Worm (Caenorhabditis elegans) whole organism, young adult: ENCODE measurements around the gene srbc-63.

ENCODE experiments used
- B0035.1 ChIP-seq: sonication (generic microtip); optimal IDR thresholded peaks from 2 replicates; lab custom pipeline; 2016; ENCODE audit warnings: missing genetic modification characterization, mild to moderate bottlenecking, missing compliant biosample characterization, missing genotype, missing genetic modification reagents
- B0261.1 ChIP-seq: sonication (generic microtip); optimal IDR thresholded peaks from 2 replicates; lab custom pipeline; 2016; ENCODE audit warnings: mild to moderate bottlenecking, missing genetic modification characterization, moderate library complexity, missing compliant biosample characterization
- B0336.3 ChIP-seq: fragments of 200-800 bp; sonication (Bioruptor generic); IDR thresholded peaks from 2 replicates; pipeline ENCODE4 v1.3.6; 2022; ENCODE audit warnings: missing genetic modification characterization, missing compliant biosample characterization
- F22D6.2 ChIP-seq: sonication (generic microtip); optimal IDR thresholded peaks from 2 replicates; lab custom pipeline; 2016; ENCODE audit warnings: mild to moderate bottlenecking, missing genetic modification characterization, missing compliant biosample characterization
- F37B4.10 ChIP-seq: fragments of 200-800 bp; sonication (Bioruptor generic); IDR thresholded peaks from 2 replicates; pipeline ENCODE4 v1.3.6; 2022; ENCODE audit warnings: missing genetic modification characterization, missing compliant biosample characterization
- F39B2.1 ChIP-seq: fragments of 200-800 bp; sonication (Bioruptor generic); IDR thresholded peaks from 2 replicates; pipeline ENCODE4 v1.3.6; 2022; ENCODE audit warnings: missing genetic modification reagents, missing genetic modification characterization, missing compliant biosample characterization
- T07F8.4 ChIP-seq: sonication (generic microtip); optimal IDR thresholded peaks from 2 replicates; lab custom pipeline; 2016; ENCODE audit warnings: mild to moderate bottlenecking, missing genetic modification characterization, moderate library complexity, missing compliant biosample characterization
- Y79H2A.3 ChIP-seq: fragments of 200-800 bp; sonication (Bioruptor generic); conservative IDR thresholded peaks from 2 replicates; pipeline ENCODE4 v1.3.6; 2022; ENCODE audit warnings: missing genetic modification reagents, missing genetic modification characterization, missing compliant biosample characterization
- ZK185.1 ChIP-seq: sonication (generic microtip); optimal IDR thresholded peaks from 2 replicates; lab custom pipeline; 2016; ENCODE audit warnings: mild to moderate bottlenecking, missing genetic modification characterization, missing compliant biosample characterization; ENCODE audit not compliant: poor library complexity, severe bottlenecking
- akir-1 ChIP-seq: fragments of 200-800 bp; sonication (Bioruptor generic); optimal IDR thresholded peaks from 2 replicates; lab custom pipeline; 2018; ENCODE audit warnings: mild to moderate bottlenecking, missing genetic modification characterization, moderate library complexity, missing compliant biosample characterization
- ama-1 ChIP-seq, 3 experiments: fragments of 150-350 bp in 1 of 3; sonication (generic microtip) in 2 of 3; optimal IDR thresholded peaks; 2 replicates each; lab custom pipeline; 2014 to 2018; ENCODE audit warnings: missing biosample characterization in 2 of 3, missing genetic modification characterization in 2 of 3, missing genetic modification reagents in 2 of 3
- attf-3 ChIP-seq: fragments of 200-800 bp; sonication (Bioruptor generic); conservative IDR thresholded peaks from 2 replicates; pipeline ENCODE4 v1.3.6; 2022; ENCODE audit warnings: missing genetic modification reagents, missing genetic modification characterization, missing compliant biosample characterization
- attf-5 ChIP-seq: fragments of 200-800 bp; sonication (Bioruptor generic); optimal IDR thresholded peaks from 2 replicates; lab custom pipeline; 2018; ENCODE audit warnings: mild to moderate bottlenecking, missing genetic modification characterization, missing compliant biosample characterization
- attf-6 ChIP-seq: fragments of 200-800 bp; sonication (Bioruptor generic); IDR thresholded peaks from 2 replicates; pipeline ENCODE4 v1.3.6; 2022; ENCODE audit warnings: missing genetic modification reagents, missing genetic modification characterization, missing compliant biosample characterization
- bed-1 ChIP-seq: fragments of 200-800 bp; sonication (Bioruptor generic); IDR thresholded peaks from 2 replicates; pipeline ENCODE4 v1.3.6; 2022; ENCODE audit warnings: missing genetic modification reagents, missing genetic modification characterization, missing compliant biosample characterization
- ceh-58 ChIP-seq: fragments of 200-800 bp; sonication (Bioruptor generic); IDR thresholded peaks from 2 replicates; pipeline ENCODE4 v1.3.6; 2022; ENCODE audit warnings: missing genetic modification characterization, missing compliant biosample characterization
- die-1 ChIP-seq: sonication (generic microtip); optimal IDR thresholded peaks from 2 replicates; lab custom pipeline; 2016; ENCODE audit warnings: missing genotype, mild to moderate bottlenecking, missing genetic modification characterization, missing compliant biosample characterization
- dox-1 ChIP-seq: fragments of 200-800 bp; sonication (Bioruptor generic); IDR thresholded peaks from 2 replicates; pipeline ENCODE4 v1.3.6; 2022; ENCODE audit warnings: missing genetic modification reagents, missing genetic modification characterization, missing compliant biosample characterization
- egl-18 ChIP-seq: fragments of 200-800 bp; sonication (Bioruptor generic); IDR thresholded peaks from 2 replicates; pipeline ENCODE4 v1.3.6; 2022; ENCODE audit warnings: missing genetic modification reagents, missing genetic modification characterization, missing compliant biosample characterization
- egrh-3 ChIP-seq: fragments of 200-800 bp; sonication (Bioruptor generic); IDR thresholded peaks from 2 replicates; pipeline ENCODE4 v1.3.6; 2022; ENCODE audit warnings: missing genetic modification reagents, missing genetic modification characterization, missing compliant biosample characterization
- fkh-3 ChIP-seq: sonication (generic microtip); optimal IDR thresholded peaks from 2 replicates; lab custom pipeline; 2016; ENCODE audit warnings: mild to moderate bottlenecking, missing genetic modification characterization, missing compliant biosample characterization
- him-1 ChIP-seq: sonication (generic microtip); optimal IDR thresholded peaks from 2 replicates; lab custom pipeline; 2016; ENCODE audit warnings: missing genotype, missing genetic modification reagents, missing genetic modification characterization, missing compliant biosample characterization
- hmg-1.2 ChIP-seq: fragments of 200-800 bp; sonication (Bioruptor generic); IDR thresholded peaks from 2 replicates; pipeline ENCODE4 v1.3.6; 2022; ENCODE audit warnings: missing genetic modification reagents, missing genetic modification characterization, missing compliant biosample characterization
- hmg-20 ChIP-seq: fragments of 200-800 bp; sonication (Bioruptor generic); IDR thresholded peaks from 2 replicates; pipeline ENCODE4 v1.3.6; 2022; ENCODE audit warnings: missing genetic modification reagents, missing genetic modification characterization, missing compliant biosample characterization
- hrde-1 ChIP-seq: sonication (generic microtip); optimal IDR thresholded peaks from 2 replicates; lab custom pipeline; 2016; ENCODE audit warnings: missing genetic modification characterization, mild to moderate bottlenecking, missing compliant biosample characterization, moderate library complexity, missing genotype, missing genetic modification reagents, borderline replicate concordance
- hsf-1 ChIP-seq: fragments of 200-800 bp; sonication (Bioruptor generic); IDR thresholded peaks from 2 replicates; pipeline ENCODE4 v1.3.6; 2022; ENCODE audit warnings: missing genetic modification reagents, missing genetic modification characterization, missing compliant biosample characterization
- lin-35 ChIP-seq, 3 experiments: fragments of 150-350 bp in 2 of 3; sonication (generic microtip) in 1 of 3; optimal IDR thresholded peaks; 2 replicates each; lab custom pipeline; 2014 to 2018; ENCODE audit warnings: missing biosample characterization in 3 of 3, missing genetic modification characterization in 3 of 3, missing genetic modification reagents in 3 of 3
- lin-54 ChIP-seq: fragments of 200-800 bp; sonication (Bioruptor generic); optimal IDR thresholded peaks from 2 replicates; lab custom pipeline; 2018; ENCODE audit warnings: mild to moderate bottlenecking, missing genetic modification characterization, missing compliant biosample characterization
- lsl-1 ChIP-seq: fragments of 200-800 bp; sonication (Bioruptor generic); optimal IDR thresholded peaks from 2 replicates; lab custom pipeline; 2018; ENCODE audit warnings: mild to moderate bottlenecking, missing genetic modification characterization, moderate library complexity, missing compliant biosample characterization
- lsy-27 ChIP-seq: sonication (generic microtip); optimal IDR thresholded peaks from 2 replicates; lab custom pipeline; 2017; ENCODE audit warnings: missing genetic modification characterization, mild to moderate bottlenecking, missing compliant biosample characterization, antibody characterized with exemption, missing genotype, borderline replicate concordance; ENCODE audit not compliant: insufficient read depth
- madf-3 ChIP-seq: fragments of 200-800 bp; sonication (Bioruptor generic); IDR thresholded peaks from 2 replicates; pipeline ENCODE4 v1.3.6; 2022; ENCODE audit warnings: missing genetic modification reagents, missing genetic modification characterization, missing compliant biosample characterization
- mcd-1 ChIP-seq: fragments of 200-800 bp; sonication (Bioruptor generic); IDR thresholded peaks from 2 replicates; pipeline ENCODE4 v1.3.6; 2022; ENCODE audit warnings: missing genetic modification reagents, missing genetic modification characterization, missing compliant biosample characterization
- nhr-120 ChIP-seq: fragments of 200-800 bp; sonication (Bioruptor generic); IDR thresholded peaks from 2 replicates; pipeline ENCODE4 v1.3.6; 2022; ENCODE audit warnings: missing genetic modification characterization, missing compliant biosample characterization
- nhr-179 ChIP-seq: sonication (generic microtip); optimal IDR thresholded peaks from 2 replicates; lab custom pipeline; 2016; ENCODE audit warnings: mild to moderate bottlenecking, missing genetic modification characterization, missing compliant biosample characterization
- nhr-27 ChIP-seq: fragments of 200-800 bp; sonication (Bioruptor generic); optimal IDR thresholded peaks from 2 replicates; lab custom pipeline; 2018; ENCODE audit warnings: mild to moderate bottlenecking, missing genetic modification characterization, moderate library complexity, missing compliant biosample characterization
- nhr-90 ChIP-seq: sonication (generic microtip); optimal IDR thresholded peaks from 2 replicates; lab custom pipeline; 2016; ENCODE audit warnings: missing genotype, mild to moderate bottlenecking, missing genetic modification characterization, missing compliant biosample characterization
- snpc-1.3 ChIP-seq: sonication (generic microtip); optimal IDR thresholded peaks from 2 replicates; lab custom pipeline; 2017; ENCODE audit warnings: missing genetic modification characterization, mild to moderate bottlenecking, missing compliant biosample characterization, antibody characterized with exemption, moderate library complexity, missing genotype, missing genetic modification reagents; ENCODE audit not compliant: insufficient read depth
- snpc-3.4 ChIP-seq: sonication (generic microtip); optimal IDR thresholded peaks from 2 replicates; lab custom pipeline; 2017; ENCODE audit warnings: missing genetic modification characterization, mild to moderate bottlenecking, missing compliant biosample characterization, antibody characterized with exemption, moderate library complexity, missing genotype, missing genetic modification reagents
- tlf-1 ChIP-seq: fragments of 200-800 bp; sonication (Bioruptor generic); optimal IDR thresholded peaks from 2 replicates; lab custom pipeline; 2018; ENCODE audit warnings: mild to moderate bottlenecking, missing genetic modification characterization, missing compliant biosample characterization
- unc-62 ChIP-seq: fragments of 150-350 bp; optimal IDR thresholded peaks from 2 replicates; lab custom pipeline; 2014; ENCODE audit warnings: missing biosample characterization, missing genetic modification reagents, missing genetic modification characterization
- zim-3 ChIP-seq: sonication (generic microtip); optimal IDR thresholded peaks from 2 replicates; lab custom pipeline; 2017; ENCODE audit warnings: mild to moderate bottlenecking, missing genetic modification characterization, moderate library complexity, missing compliant biosample characterization
- ztf-25 ChIP-seq: fragments of 200-800 bp; sonication (Bioruptor generic); IDR thresholded peaks from 2 replicates; pipeline ENCODE4 v1.3.6; 2022; ENCODE audit warnings: missing genetic modification reagents, missing genetic modification characterization, missing compliant biosample characterization
- ztf-6 ChIP-seq: fragments of 200-800 bp; sonication (Bioruptor generic); IDR thresholded peaks from 2 replicates; pipeline ENCODE4 v1.3.6; 2022; ENCODE audit warnings: missing genetic modification reagents, missing genetic modification characterization, missing compliant biosample characterization

The srbc-63 gene

ce11 chrV:15415951-15416350, 3.4 kb upstream of the srbc-63 start, which contains the start of gene srh-265:
srh-265 (plus strand) TSS chrV:15416251.
- TF ChIP-seq him-1 (tag; lab: Kevin White, UChicago): no peak
- TF ChIP-seq unc-62: no peak
- no peak for TF ChIP-seq F22D6.2 (tag; lab: Kevin White, UChicago)
- no peak for TF ChIP-seq hrde-1 (tag; lab: Kevin White, UChicago)
- TF ChIP-seq attf-6 (GFP tag; lab: Robert Waterston, UW): no peak
- no peak for TF ChIP-seq ceh-58 (GFP tag; lab: Robert Waterston, UW)
- no peak for TF ChIP-seq F39B2.1 (GFP tag; lab: Robert Waterston, UW)
- no peak for TF ChIP-seq Y79H2A.3 (GFP tag; lab: Robert Waterston, UW)
- no peak for TF ChIP-seq lin-35 (GFP tag; optimal IDR thresholded peaks at IDR 0.05; lab: Kevin White, UChicago)
- TF ChIP-seq madf-3 (GFP tag; lab: Robert Waterston, UW): no peak
- TF ChIP-seq fkh-3 (tag; lab: Kevin White, UChicago): no peak
- TF ChIP-seq tlf-1 (GFP tag; lab: Kevin White, UChicago): no peak

- no peak for TF ChIP-seq him-1 (tag; lab: Kevin White, UChicago)
- TF ChIP-seq attf-5 (GFP tag; lab: Kevin White, UChicago): no peak
- TF ChIP-seq hmg-1.2 (GFP tag; lab: Robert Waterston, UW): no peak
- no peak for TF ChIP-seq snpc-1.3
- no peak for TF ChIP-seq lsl-1 (GFP tag; lab: Kevin White, UChicago)
- TF ChIP-seq ztf-25 (GFP tag; lab: Robert Waterston, UW): no peak
- no peak for TF ChIP-seq nhr-179 (tag; lab: Kevin White, UChicago)
- TF ChIP-seq ZK185.1 (tag; lab: Kevin White, UChicago): no peak
- TF ChIP-seq snpc-3.4 (tag; lab: Kevin White, UChicago): no peak
- no peak for TF ChIP-seq bed-1 (GFP tag; lab: Robert Waterston, UW)
These were observed 1.3 kb upstream of the srbc-63 start, which contains the start of gene srh-264 for ce11 chrV:15413847-15414246. srh-264 (plus strand) TSS chrV:15414147.

ce11 chrV:15406928-15407327, 5.6 kb downstream of the srbc-63 start, which contains the start of gene srh-257:
srh-257 (plus strand) TSS chrV:15407228.
- TF ChIP-seq hmg-20 (GFP tag; lab: Robert Waterston, UW): no peak
- TF ChIP-seq lin-54 (GFP tag; lab: Kevin White, UChicago): no peak
- no peak for TF ChIP-seq B0035.1 (tag; lab: Kevin White, UChicago)
- no peak for TF ChIP-seq T07F8.4 (tag; lab: Kevin White, UChicago)
- TF ChIP-seq hsf-1 (GFP tag; lab: Robert Waterston, UW): no peak
- no peak for TF ChIP-seq nhr-90
- TF ChIP-seq nhr-120 (GFP tag; lab: Robert Waterston, UW): no peak
- no peak for TF ChIP-seq zim-3 (tag; lab: Kevin White, UChicago)
- no peak for TF ChIP-seq unc-62
- no peak for TF ChIP-seq B0336.3
- TF ChIP-seq F39B2.1 (GFP tag; lab: Robert Waterston, UW): no peak
- TF ChIP-seq egl-18 (GFP tag; lab: Robert Waterston, UW): no peak
- TF ChIP-seq ama-1 (optimal IDR thresholded peaks at IDR 0.05; lab: Kevin White, UChicago): no peak
- no peak for TF ChIP-seq ama-1 (GFP tag; optimal IDR thresholded peaks at IDR 0.05; lab: Kevin White, UChicago)
- no peak for TF ChIP-seq egrh-3 (GFP tag; lab: Robert Waterston, UW)
- TF ChIP-seq hrde-1 (tag; lab: Kevin White, UChicago): no peak

- TF ChIP-seq B0261.1 (no peak), tlf-1 (GFP tag; lab: Kevin White, UChicago) (no peak), die-1 (no peak), dox-1 (GFP tag; lab: Robert Waterston, UW) (no peak), nhr-179 (tag; lab: Kevin White, UChicago) (no peak), ztf-6 (GFP tag; lab: Robert Waterston, UW) (no peak), lsy-27 (tag; lab: Kevin White, UChicago) (no peak), Y79H2A.3 (GFP tag; lab: Robert Waterston, UW) (no peak), mcd-1 (GFP tag; lab: Robert Waterston, UW) (no peak), attf-3 (GFP tag; lab: Robert Waterston, UW) (no peak), bed-1 (GFP tag; lab: Robert Waterston, UW) (no peak), nhr-27 (tag; lab: Kevin White, UChicago) (no peak), F37B4.10 (no peak), akir-1 (no peak)
These were observed 7.7 kb downstream of the srbc-63 start, which contains the start of gene srh-258 for ce11 chrV:15404859-15405258. srh-258 (plus strand) TSS chrV:15405159.
